Worm (Caenorhabditis elegans) whole organism, dauer: ENCODE results near the gene ttr-48.

Experiments
- unc-62 ChIP-seq: sonication (generic microtip); optimal IDR thresholded peaks from 2 replicates; lab custom pipeline; 2017; ENCODE audit warnings: missing biosample characterization, missing genetic modification reagents, missing genetic modification characterization

Gene ttr-48

DNA sequence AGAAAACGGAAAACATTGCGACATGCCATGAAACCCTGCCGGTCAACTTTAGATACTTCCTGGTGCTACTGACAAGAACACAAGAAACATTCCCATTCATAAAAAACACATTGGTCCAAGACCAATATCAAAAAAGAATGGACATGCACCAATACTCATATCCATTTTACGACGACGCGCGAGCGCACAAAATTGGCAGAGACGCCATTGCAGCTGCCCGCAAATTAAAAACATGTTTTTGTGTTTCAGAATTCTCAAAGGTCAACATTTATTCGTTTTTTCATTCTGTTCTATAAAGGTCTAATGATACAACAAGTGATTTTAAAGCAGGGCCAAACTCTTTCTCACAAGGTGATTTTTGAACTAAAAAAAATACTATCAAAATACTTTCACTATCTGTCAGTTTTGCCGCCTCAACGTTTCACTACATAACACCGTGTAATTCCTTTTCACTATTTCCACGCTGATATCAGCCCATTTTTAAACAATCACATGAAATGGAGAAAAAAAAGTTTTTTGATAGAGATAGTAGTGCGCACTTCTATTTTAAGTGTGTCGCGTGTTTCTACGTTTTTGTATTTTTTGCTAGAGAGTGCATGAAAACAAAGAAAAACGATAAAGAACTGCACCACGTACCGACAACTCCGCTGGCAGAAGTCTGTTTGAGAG is 23.3 kb downstream of the ttr-48 start:
- no peak for TF ChIP-seq unc-62 (GFP tag; lab: Kevin White, UChicago)

DNA sequence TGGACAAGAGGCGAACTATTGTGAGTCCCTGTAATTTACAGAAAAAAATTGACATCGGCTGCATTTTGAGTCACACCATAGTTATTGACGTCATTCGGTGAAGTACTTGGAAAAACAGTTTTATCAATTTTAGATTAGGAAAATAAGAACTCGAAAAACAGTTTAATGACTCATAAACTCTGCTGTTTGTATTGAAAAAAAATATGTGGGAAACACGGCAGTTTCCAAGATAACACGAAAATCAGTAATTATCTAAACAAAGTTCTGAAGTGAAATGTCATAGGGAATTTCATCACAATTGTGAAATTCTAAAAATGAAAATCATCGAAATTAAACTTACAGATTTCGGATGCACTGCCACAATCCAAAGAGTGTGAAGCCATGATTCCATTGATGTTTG is 27.4 kb downstream of the ttr-48 start:
- TF ChIP-seq unc-62 (GFP tag; lab: Kevin White, UChicago) = no peak

DNA sequence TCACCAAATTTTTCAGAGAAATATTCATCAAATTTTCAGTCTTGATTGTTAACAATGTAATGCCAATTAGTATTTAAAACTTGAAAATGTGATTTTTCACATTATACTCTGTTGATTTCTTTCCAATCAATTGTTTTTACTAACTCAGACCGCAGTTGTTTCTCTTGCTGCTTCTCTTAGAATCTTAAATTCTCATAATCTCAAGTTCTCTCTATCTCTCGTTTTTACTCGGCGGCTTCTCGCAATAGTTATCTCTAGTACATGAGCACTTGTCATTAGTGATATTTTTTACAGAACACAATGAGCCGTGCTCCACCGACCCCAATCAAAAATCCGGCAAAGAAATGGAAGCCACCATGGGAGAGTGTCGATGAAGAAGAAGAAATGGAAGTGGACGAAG is 35.1 kb downstream of the ttr-48 start, which contains the start of gene F35A5.1:
Gene F35A5.1, plus strand, starts transcription at position 301 of the 400 bp plus-strand sequence.
- TF ChIP-seq unc-62 (GFP tag; lab: Kevin White, UChicago) = no peak

- TF ChIP-seq unc-62 (GFP tag; lab: Kevin White, UChicago) = no peak
Measured at ce11 chrX:3804837-3805236, 37.4 kb downstream of the ttr-48 start, which contains the start of gene F35A5.2. Gene F35A5.2, plus strand, starts transcription at chrX:3805137.

DNA sequence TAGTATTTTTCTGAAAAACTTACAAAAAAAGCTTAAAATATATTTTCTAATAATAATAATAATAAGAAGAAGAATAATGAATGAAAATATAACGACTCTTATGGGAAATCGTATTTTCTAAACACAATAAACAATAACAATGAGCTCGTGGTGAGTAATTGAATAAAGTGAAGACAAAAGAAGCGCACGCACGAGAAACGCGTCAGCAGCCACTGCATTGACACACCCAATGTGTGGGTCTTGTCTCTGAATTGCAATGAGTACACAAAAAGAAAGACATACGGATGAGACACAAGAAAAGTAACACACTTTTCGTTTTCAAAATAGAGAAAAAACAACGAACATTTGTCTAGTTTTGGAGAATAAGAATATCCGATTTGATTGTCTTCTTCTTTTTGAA is 38.9 kb downstream of the ttr-48 start, which contains the start of gene F35A5.8:
Gene F35A5.8, minus strand, starts transcription at position 151 of the 400 bp plus-strand sequence.
- no peak for TF ChIP-seq unc-62 (GFP tag; lab: Kevin White, UChicago)

DNA sequence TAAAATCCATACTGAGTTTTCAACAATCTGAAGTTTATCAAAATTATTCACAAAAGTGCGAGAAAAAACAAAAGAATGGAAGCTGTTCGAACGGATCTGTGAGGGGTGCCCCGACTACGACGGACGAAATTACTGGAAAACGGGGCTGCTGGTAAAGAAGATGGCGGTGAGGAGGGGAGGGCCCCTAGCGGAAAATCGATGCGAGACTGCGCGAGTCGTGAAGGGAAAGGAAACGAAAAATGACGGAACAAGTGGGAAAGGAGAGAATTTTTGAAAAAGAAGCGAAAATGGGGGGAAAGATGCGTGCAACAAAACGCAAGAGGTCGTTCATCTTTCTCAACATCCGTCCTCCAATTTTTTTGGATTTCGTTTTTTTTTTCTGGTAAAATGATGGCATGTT is 39.5 kb downstream of the ttr-48 start:
- no peak for TF ChIP-seq unc-62 (GFP tag; lab: Kevin White, UChicago)

DNA sequence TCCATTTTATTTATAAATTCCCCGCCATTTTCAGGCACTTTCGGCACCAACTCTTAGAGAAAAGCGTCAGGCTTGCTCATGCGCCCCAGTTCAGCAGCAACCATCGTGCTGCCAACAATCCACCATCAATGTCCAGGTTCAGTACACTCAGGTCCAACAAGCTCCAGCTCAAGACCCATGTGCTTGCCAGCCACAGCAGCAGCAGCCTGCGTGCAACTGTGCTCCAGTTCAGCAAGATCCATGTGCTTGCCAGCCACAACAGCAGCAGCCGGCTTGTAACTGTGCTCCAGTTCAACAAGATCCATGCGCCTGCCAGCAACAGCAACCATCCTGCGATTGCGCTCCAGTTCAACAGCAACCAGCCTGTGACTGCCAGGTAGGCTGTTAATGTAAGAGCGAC is 44.0 kb downstream of the ttr-48 start:
- TF ChIP-seq unc-62 (GFP tag; lab: Kevin White, UChicago) = no peak

DNA sequence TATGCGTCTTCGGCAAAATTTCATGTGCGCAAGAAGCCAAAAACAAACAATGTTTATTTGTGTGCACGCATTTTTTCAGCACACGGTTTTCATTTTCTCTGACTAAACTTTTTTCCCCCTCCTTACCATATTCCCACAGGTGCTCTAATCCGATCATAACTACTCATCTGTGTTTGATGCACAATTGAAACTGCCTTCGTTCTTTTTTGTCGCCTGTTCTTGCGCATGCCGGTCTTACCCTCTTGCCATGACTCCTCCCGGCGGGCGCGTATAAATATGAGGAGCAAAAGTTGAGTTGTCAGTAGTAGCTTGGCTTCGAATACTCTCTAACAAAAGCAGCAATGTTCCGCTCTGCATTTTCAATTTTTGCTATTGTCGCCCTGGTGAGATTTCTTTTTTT is 44.4 kb downstream of the ttr-48 start, which contains the start of gene abu-10:
Gene abu-10, plus strand, starts transcription at position 301 of the 400 bp plus-strand sequence.
- TF ChIP-seq unc-62 (GFP tag; lab: Kevin White, UChicago) = no peak

- no peak for TF ChIP-seq unc-62 (GFP tag; lab: Kevin White, UChicago)
Measured at ce11 chrX:3795642-3796041, 46.6 kb downstream of the ttr-48 start, which contains the start of gene F35A5.5. Gene F35A5.5, minus strand, starts transcription at chrX:3795742.

- no peak for TF ChIP-seq unc-62 (GFP tag; lab: Kevin White, UChicago)
Measured at ce11 chrX:3794161-3794560, 48.1 kb downstream of the ttr-48 start.

DNA sequence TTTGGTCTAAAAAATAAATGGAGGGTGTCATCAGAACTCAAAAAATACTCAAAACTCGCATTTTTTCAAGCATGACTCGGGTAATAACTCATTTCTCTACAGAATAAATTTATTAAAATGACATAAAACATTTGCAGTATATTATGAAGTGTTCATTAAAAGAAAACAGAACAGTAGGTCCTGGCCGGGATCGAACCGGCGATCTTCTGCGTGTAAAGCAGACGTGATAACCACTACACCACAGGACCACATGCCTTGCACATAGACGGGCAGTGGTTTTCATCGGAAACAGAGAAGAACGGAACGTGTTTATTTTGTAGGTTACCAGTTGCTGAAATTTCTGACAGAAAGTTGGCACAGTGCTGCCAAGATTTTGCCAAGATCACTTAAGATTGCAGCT is 48.9 kb downstream of the ttr-48 start:
- no peak for TF ChIP-seq unc-62 (GFP tag; lab: Kevin White, UChicago)

ce11 chrX:3792715-3793114 is 49.5 kb downstream of the ttr-48 start, which contains the start of gene idpp-5:
Gene idpp-5, minus strand, starts transcription at chrX:3792815.
- TF ChIP-seq unc-62 (GFP tag; lab: Kevin White, UChicago) = no peak

DNA sequence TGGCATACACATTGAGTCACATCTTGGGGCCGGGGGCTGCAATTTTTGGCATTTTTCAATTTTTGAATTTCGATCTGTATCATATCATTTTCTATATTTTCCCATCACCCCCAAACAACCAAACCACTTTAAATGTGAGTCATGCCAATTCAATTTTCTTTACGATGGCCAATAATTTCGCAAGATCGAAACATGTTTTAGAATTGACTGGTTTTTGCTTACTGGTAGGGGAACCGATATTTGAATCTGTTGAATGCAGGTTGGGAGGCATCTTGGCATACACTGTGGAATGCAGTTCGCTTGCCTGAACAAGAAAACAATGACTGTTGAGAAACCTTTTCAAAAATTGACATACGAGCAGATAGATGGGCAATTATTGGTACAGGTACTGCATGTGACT is 51.1 kb downstream of the ttr-48 start:
- no peak for TF ChIP-seq unc-62 (GFP tag; lab: Kevin White, UChicago)
